Fruit fly (Drosophila melanogaster) Kc167 (cell line): ENCODE measurements around the gene dpr9.

Experiments
- Myc ChIP-seq: fragments of >200 bp; optimal IDR thresholded peaks from 2 replicates; lab custom pipeline; 2017; ENCODE audit warnings: missing external identifiers
- Sin3A ChIP-seq: fragments of >200 bp; optimal IDR thresholded peaks from 2 replicates; lab custom pipeline; 2018; ENCODE audit warnings: missing external identifiers
- h ChIP-seq: fragments of >200 bp; optimal IDR thresholded peaks from 3 replicates; lab custom pipeline; 2018; ENCODE audit warnings: missing external identifiers
- insv ChIP-seq: fragments of >200 bp; optimal IDR thresholded peaks from 3 replicates; lab custom pipeline; 2018; ENCODE audit warnings: missing external identifiers
- psq ChIP-seq: fragments of >200 bp; optimal IDR thresholded peaks from 2 replicates; lab custom pipeline; 2017; ENCODE audit warnings: missing external identifiers
- ttk ChIP-seq: sonication (Bioruptor generic); optimal IDR thresholded peaks from 2 replicates; lab custom pipeline; 2017; ENCODE audit warnings: missing external identifiers

dm6 chr3R:15114465-15115228 is 37.6 kb upstream of the dpr9 start:
- TF ChIP-seq psq (lab: Kevin White, UChicago) (no peak), ttk (lab: Kevin White, UChicago) (no peak), h (lab: Kevin White, UChicago) (no peak), insv (lab: Kevin White, UChicago) (no peak), Sin3A (lab: Kevin White, UChicago) (no peak), Myc (lab: Kevin White, UChicago) (no peak)
